Worm (Caenorhabditis elegans) whole organism, mixed stage, embryonic: Measurements from ENCODE around the gene daf-9.

ENCODE experiments used
- M03D4.4 ChIP-seq: sonication (generic microtip); optimal IDR thresholded peaks from 2 replicates; lab custom pipeline; 2017; ENCODE audit warnings: mild to moderate bottlenecking, missing genetic modification characterization, missing compliant biosample characterization
- bed-3 ChIP-seq: fragments of 200-800 bp; sonication (Bioruptor generic); optimal IDR thresholded peaks from 3 replicates; lab custom pipeline; 2018; ENCODE audit warnings: mild to moderate bottlenecking, missing genetic modification characterization, moderate library complexity, missing compliant biosample characterization
- blmp-1 ChIP-seq: fragments of 150-350 bp; optimal IDR thresholded peaks from 2 replicates; lab custom pipeline; 2014; ENCODE audit warnings: missing biosample characterization, missing genetic modification characterization
- ceh-83 ChIP-seq: fragments of 200-800 bp; sonication (Bioruptor generic); optimal IDR thresholded peaks from 2 replicates; lab custom pipeline; 2018; ENCODE audit warnings: mild to moderate bottlenecking, missing genetic modification characterization, missing compliant biosample characterization
- ces-1 ChIP-seq: fragments of 150-350 bp; optimal IDR thresholded peaks from 2 replicates; lab custom pipeline; 2014; ENCODE audit warnings: missing biosample characterization, missing genetic modification reagents, missing genetic modification characterization
- elt-3 ChIP-seq: fragments of 150-350 bp; optimal IDR thresholded peaks from 2 replicates; lab custom pipeline; 2014; ENCODE audit warnings: missing biosample characterization, missing genetic modification characterization
- flh-1 ChIP-seq: fragments of 200-800 bp; sonication (Bioruptor generic); optimal IDR thresholded peaks from 2 replicates; lab custom pipeline; 2018; ENCODE audit warnings: mild to moderate bottlenecking, missing genetic modification characterization, moderate library complexity, missing compliant biosample characterization
- ham-2 ChIP-seq: fragments of 200-800 bp; sonication (Bioruptor generic); optimal IDR thresholded peaks from 2 replicates; lab custom pipeline; 2018; ENCODE audit warnings: mild to moderate bottlenecking, missing genetic modification characterization, missing compliant biosample characterization
- hlh-1 ChIP-seq: fragments of 150-350 bp; optimal IDR thresholded peaks from 2 replicates; lab custom pipeline; 2014; ENCODE audit warnings: missing biosample characterization, missing genetic modification reagents, missing genetic modification characterization
- lin-13 ChIP-seq: fragments of 150-350 bp; optimal IDR thresholded peaks from 2 replicates; lab custom pipeline; 2014; ENCODE audit warnings: missing biosample characterization, missing genetic modification characterization
- lin-32 ChIP-seq: fragments of 200-800 bp; sonication (Bioruptor generic); optimal IDR thresholded peaks from 2 replicates; lab custom pipeline; 2018; ENCODE audit warnings: mild to moderate bottlenecking, missing genetic modification characterization, missing compliant biosample characterization
- lsy-2 ChIP-seq: fragments of 150-350 bp; optimal IDR thresholded peaks from 2 replicates; lab custom pipeline; 2014; ENCODE audit warnings: missing biosample characterization, missing genetic modification characterization
- mab-5 ChIP-seq: fragments of 150-350 bp; optimal IDR thresholded peaks from 2 replicates; lab custom pipeline; 2014; ENCODE audit warnings: missing biosample characterization, missing genetic modification characterization
- mep-1 ChIP-seq: fragments of 150-350 bp; optimal IDR thresholded peaks from 2 replicates; lab custom pipeline; 2017; ENCODE audit warnings: missing biosample characterization, missing genetic modification reagents, missing genetic modification characterization, inconsistent platforms
- nhr-12 ChIP-seq: fragments of 150-350 bp; optimal IDR thresholded peaks from 2 replicates; lab custom pipeline; 2014; ENCODE audit warnings: missing biosample characterization, missing genetic modification characterization
- nhr-2 ChIP-seq: fragments of 150-350 bp; optimal IDR thresholded peaks from 2 replicates; lab custom pipeline; 2014; ENCODE audit warnings: missing biosample characterization, missing genetic modification characterization
- nhr-237 ChIP-seq: fragments of 150-350 bp; optimal IDR thresholded peaks from 2 replicates; lab custom pipeline; 2014; ENCODE audit warnings: missing biosample characterization, missing genetic modification characterization
- nhr-28 ChIP-seq: fragments of 150-350 bp; optimal IDR thresholded peaks from 2 replicates; lab custom pipeline; 2014; ENCODE audit warnings: missing biosample characterization, missing genetic modification characterization
- nhr-76 ChIP-seq: sonication (generic microtip); optimal IDR thresholded peaks from 2 replicates; lab custom pipeline; 2017; ENCODE audit warnings: missing biosample characterization, missing genetic modification characterization
- sem-2 ChIP-seq: fragments of 200-800 bp; sonication (Bioruptor generic); optimal IDR thresholded peaks from 2 replicates; lab custom pipeline; 2018; ENCODE audit warnings: mild to moderate bottlenecking, missing genetic modification characterization, missing compliant biosample characterization
- snpc-4 ChIP-seq: fragments of 150-350 bp; optimal IDR thresholded peaks from 2 replicates; lab custom pipeline; 2014; ENCODE audit warnings: missing biosample characterization, missing genetic modification characterization
- sptf-1 ChIP-seq: sonication (generic microtip); optimal IDR thresholded peaks from 2 replicates; lab custom pipeline; 2017; ENCODE audit warnings: mild to moderate bottlenecking, missing genetic modification characterization, moderate library complexity, missing compliant biosample characterization
- tbx-8 ChIP-seq: fragments of 200-800 bp; sonication (Bioruptor generic); optimal IDR thresholded peaks from 2 replicates; lab custom pipeline; 2018; ENCODE audit warnings: mild to moderate bottlenecking, missing genetic modification characterization, moderate library complexity, missing compliant biosample characterization
- unc-120 ChIP-seq: sonication (generic microtip); optimal IDR thresholded peaks from 2 replicates; lab custom pipeline; 2017; ENCODE audit warnings: missing genetic modification characterization, missing compliant biosample characterization; ENCODE audit not compliant: poor library complexity, severe bottlenecking
- unc-62 ChIP-seq: fragments of 150-350 bp; optimal IDR thresholded peaks from 2 replicates; lab custom pipeline; 2014; ENCODE audit warnings: missing biosample characterization, missing genetic modification reagents, missing genetic modification characterization
- ztf-11 ChIP-seq: fragments of 150-350 bp; optimal IDR thresholded peaks from 2 replicates; lab custom pipeline; 2014; ENCODE audit warnings: missing biosample characterization, missing genetic modification characterization

daf-9 gene

DNA sequence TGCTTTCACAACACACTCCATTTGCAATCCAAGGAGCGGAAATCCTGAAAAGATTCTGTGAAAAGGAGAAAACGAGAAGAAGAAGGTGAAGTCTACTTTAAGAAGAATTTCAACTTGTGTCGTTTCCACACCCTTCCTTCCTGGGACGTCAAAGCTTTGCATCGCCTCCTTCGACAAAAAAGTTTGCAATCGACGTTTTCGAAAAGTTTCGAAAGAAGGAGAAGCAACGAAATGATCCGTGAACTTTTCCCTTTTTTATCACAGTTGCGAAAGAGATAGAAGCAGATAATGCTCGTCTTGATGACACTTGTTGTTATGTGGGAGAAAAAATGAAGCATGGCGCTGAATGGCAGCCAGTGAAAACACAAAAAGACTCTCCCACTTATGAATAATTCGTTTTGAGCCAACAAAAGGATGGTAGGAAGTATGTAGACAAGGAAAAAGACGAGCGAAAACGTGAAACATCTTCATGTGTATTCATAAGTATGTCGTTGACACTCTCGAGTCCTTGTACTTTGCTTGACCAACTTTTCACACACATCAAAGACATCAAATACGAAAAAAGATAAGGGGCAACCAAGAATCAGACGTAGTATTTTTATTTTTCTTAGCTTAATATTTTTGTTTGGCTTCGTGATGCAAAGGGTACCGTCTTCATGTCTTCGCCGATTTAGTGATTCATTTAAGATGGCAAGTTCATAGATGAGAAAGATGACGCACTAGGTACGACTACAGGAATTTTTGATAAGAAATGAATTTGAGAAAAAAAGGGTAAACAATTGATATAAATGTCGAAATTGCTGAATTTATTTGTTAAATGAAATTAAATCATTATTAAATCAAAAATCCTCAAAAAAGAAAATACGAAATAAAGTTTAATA lies 52.3 kb downstream of the daf-9 start:
- no peak for TF ChIP-seq nhr-28 (tag; lab: Kevin White, UChicago)
- TF ChIP-seq lin-13 (tag; lab: Kevin White, UChicago), result no peak
- TF ChIP-seq tbx-8 (GFP tag; lab: Kevin White, UChicago), result no peak
- no peak for TF ChIP-seq nhr-76
- no peak for TF ChIP-seq unc-62 (GFP tag; lab: Kevin White, UChicago)
- no peak for TF ChIP-seq snpc-4 (tag; lab: Kevin White, UChicago)
- no peak for TF ChIP-seq bed-3 (GFP tag; lab: Kevin White, UChicago)
- TF ChIP-seq M03D4.4 (tag; lab: Kevin White, UChicago), result no peak
- no peak for TF ChIP-seq ztf-11 (tag; lab: Kevin White, UChicago)
- TF ChIP-seq lin-32, result no peak
- TF ChIP-seq nhr-237 (tag; lab: Kevin White, UChicago), result no peak
- TF ChIP-seq nhr-12 (tag; lab: Kevin White, UChicago), result no peak
- TF ChIP-seq blmp-1, result no peak
- no peak for TF ChIP-seq flh-1 (GFP tag; lab: Kevin White, UChicago)
- no peak for TF ChIP-seq ceh-83 (GFP tag; lab: Kevin White, UChicago)
- TF ChIP-seq ham-2, result no peak
- no peak for TF ChIP-seq sem-2 (GFP tag; lab: Kevin White, UChicago)
- no peak for TF ChIP-seq ces-1 (GFP tag; lab: Kevin White, UChicago)
- no peak for TF ChIP-seq mab-5 (tag; lab: Kevin White, UChicago)
- TF ChIP-seq elt-3 (tag; lab: Kevin White, UChicago), result no peak

DNA sequence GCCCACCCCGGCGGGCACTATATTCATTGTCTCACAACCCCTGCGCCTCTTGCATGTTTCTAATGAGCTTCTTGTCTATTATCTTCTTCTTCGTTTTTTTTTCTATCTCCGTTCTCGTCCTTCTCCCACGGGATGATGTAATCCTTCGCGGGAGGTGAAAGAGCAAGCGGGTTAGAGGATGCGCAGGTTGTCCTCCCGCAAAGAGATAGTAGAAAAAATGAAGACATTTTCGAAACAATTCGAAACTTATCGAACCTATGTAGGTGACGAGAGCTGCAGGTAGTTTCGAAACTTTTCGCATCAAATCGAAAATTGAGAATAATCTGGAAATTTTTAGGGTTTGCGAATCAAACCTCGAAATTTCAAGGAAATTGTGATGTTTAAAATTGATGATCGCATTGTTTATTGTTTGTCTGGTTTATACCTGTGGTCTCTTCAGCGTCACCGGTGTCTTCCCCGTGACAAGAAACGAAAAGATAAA lies 53.6 kb downstream of the daf-9 start:
- TF ChIP-seq nhr-28 (tag; lab: Kevin White, UChicago) (no peak), sptf-1 (tag; lab: Kevin White, UChicago) (no peak), nhr-12 (tag; lab: Kevin White, UChicago) (no peak), nhr-237 (tag; lab: Kevin White, UChicago) (no peak), ces-1 (GFP tag; lab: Kevin White, UChicago) (no peak), hlh-1 (tag; lab: Kevin White, UChicago) (no peak), mep-1 (no peak), sem-2 (GFP tag; lab: Kevin White, UChicago) (no peak), unc-120 (tag; lab: Kevin White, UChicago) (peak; percentile 48), nhr-2 (no peak), elt-3 (tag; lab: Kevin White, UChicago) (peak; percentile 19), lsy-2 (no peak), nhr-76 (no peak)
- TF ChIP-seq, all 35 proteins: peak for 2
